Fruit fly (Drosophila melanogaster) whole organism, embryonic: Measurements from ENCODE around the gene Sec24CD.

ENCODE experiments used
- Aef1 ChIP-seq: fragments of 200-800 bp; sonication (Bioruptor generic); IDR thresholded peaks from 3 replicates; pipeline ENCODE4 v1.3.6; 2022; ENCODE audit warnings: missing biosample characterization, missing genetic modification characterization
- CG10209 ChIP-seq: fragments of 200-800 bp; sonication (Bioruptor generic); optimal IDR thresholded peaks from 3 replicates; lab custom pipeline; 2017; ENCODE audit warnings: missing biosample characterization, mild to moderate bottlenecking, missing genetic modification characterization, missing genetic modification reagents
- CG10565 ChIP-seq: fragments of 200-800 bp; sonication (Bioruptor generic); optimal IDR thresholded peaks from 3 replicates; lab custom pipeline; 2016; ENCODE audit warnings: missing biosample characterization, mild to moderate bottlenecking, missing genetic modification characterization
- CG11093 ChIP-seq: fragments of 200-800 bp; sonication (Bioruptor generic); IDR thresholded peaks from 3 replicates; pipeline ENCODE4 v1.3.6; 2022; ENCODE audit warnings: missing biosample characterization, missing genetic modification characterization
- CG11695 ChIP-seq: fragments of 200-800 bp; sonication (Bioruptor generic); IDR thresholded peaks from 3 replicates; pipeline ENCODE4 v1.3.6; 2022; ENCODE audit warnings: missing biosample characterization, missing genetic modification characterization
- CG12104 ChIP-seq: fragments of 200-800 bp; sonication (Bioruptor generic); optimal IDR thresholded peaks from 3 replicates; lab custom pipeline; 2016; ENCODE audit warnings: missing biosample characterization, missing genetic modification characterization
- CG12769 ChIP-seq: fragments of 200-800 bp; sonication (Bioruptor generic); optimal IDR thresholded peaks from 2 replicates; lab custom pipeline; 2019; ENCODE audit warnings: missing biosample characterization, mild to moderate bottlenecking, missing genetic modification characterization, moderate library complexity
- CG13624 ChIP-seq: fragments of 200-800 bp; sonication (Bioruptor generic); optimal IDR thresholded peaks from 2 replicates; lab custom pipeline; 2016; ENCODE audit warnings: missing biosample characterization, missing genetic modification characterization
- CG13894 ChIP-seq: fragments of 200-800 bp; sonication (Bioruptor generic); optimal IDR thresholded peaks from 3 replicates; lab custom pipeline; 2018; ENCODE audit warnings: missing biosample characterization, mild to moderate bottlenecking, missing genetic modification characterization, moderate library complexity
- CG14860 ChIP-seq: fragments of 200-800 bp; sonication (Bioruptor generic); IDR thresholded peaks from 3 replicates; pipeline ENCODE4 v1.3.6; 2022; ENCODE audit warnings: missing biosample characterization, missing genetic modification characterization; ENCODE audit not compliant: partially characterized antibody
- CG17612 ChIP-seq: fragments of 200-800 bp; sonication (Bioruptor generic); IDR thresholded peaks from 2 replicates; pipeline ENCODE4 v1.3.6; 2022; ENCODE audit warnings: missing biosample characterization, missing genetic modification characterization
- CG2889 ChIP-seq: fragments of 200-800 bp; sonication (Bioruptor generic); IDR thresholded peaks from 3 replicates; pipeline ENCODE4 v1.3.6; 2022; ENCODE audit warnings: missing biosample characterization, missing genetic modification characterization
- CG3995 ChIP-seq: fragments of 200-800 bp; sonication (Bioruptor generic); optimal IDR thresholded peaks from 3 replicates; lab custom pipeline; 2016; ENCODE audit warnings: missing biosample characterization, missing genetic modification characterization
- CG4820 ChIP-seq: fragments of 200-800 bp; sonication (Bioruptor generic); optimal IDR thresholded peaks from 3 replicates; lab custom pipeline; 2016; ENCODE audit warnings: missing biosample characterization, missing genetic modification characterization
- CG5180 ChIP-seq: fragments of 200-800 bp; sonication (Bioruptor generic); optimal IDR thresholded peaks from 3 replicates; lab custom pipeline; 2017; ENCODE audit warnings: missing biosample characterization, missing genetic modification characterization, mild to moderate bottlenecking, moderate library complexity, missing genetic modification reagents
- CG6765 ChIP-seq: fragments of 200-800 bp; sonication (Bioruptor generic); optimal IDR thresholded peaks from 3 replicates; lab custom pipeline; 2017; ENCODE audit warnings: missing biosample characterization, mild to moderate bottlenecking, missing genetic modification characterization
- CG6813 ChIP-seq: fragments of 200-800 bp; sonication (Bioruptor generic); optimal IDR thresholded peaks from 2 replicates; lab custom pipeline; 2017; ENCODE audit warnings: missing biosample characterization, missing genetic modification characterization, mild to moderate bottlenecking, moderate library complexity, missing genetic modification reagents
- CG7928 ChIP-seq: fragments of 200-800 bp; sonication (Bioruptor generic); optimal IDR thresholded peaks from 2 replicates; lab custom pipeline; 2017; ENCODE audit warnings: missing biosample characterization, mild to moderate bottlenecking, missing genetic modification characterization
- CG7963 ChIP-seq: fragments of 200-800 bp; sonication (Bioruptor generic); IDR thresholded peaks from 3 replicates; pipeline ENCODE4 v1.3.6; 2022; ENCODE audit warnings: missing biosample characterization, missing genetic modification characterization; ENCODE audit not compliant: partially characterized antibody
- CTCF ChIP-seq: fragments of 200-800 bp; sonication (Bioruptor generic); optimal IDR thresholded peaks from 2 replicates; lab custom pipeline; 2017; ENCODE audit warnings: missing biosample characterization, mild to moderate bottlenecking, missing genetic modification characterization, moderate library complexity
- D19A ChIP-seq: fragments of 200-800 bp; optimal IDR thresholded peaks from 3 replicates; lab custom pipeline; 2019; ENCODE audit warnings: missing biosample characterization, mild to moderate bottlenecking, missing genetic modification characterization, moderate library complexity
- Dref ChIP-seq: fragments of 200-800 bp; sonication (Bioruptor generic); IDR thresholded peaks from 2 replicates; pipeline ENCODE4 v1.3.6; 2022; ENCODE audit warnings: missing biosample characterization, missing genetic modification characterization
- Fer2 ChIP-seq: fragments of 200-800 bp; sonication (Bioruptor generic); optimal IDR thresholded peaks from 2 replicates; lab custom pipeline; 2018; ENCODE audit warnings: missing biosample characterization, mild to moderate bottlenecking, missing genetic modification characterization, moderate library complexity
- GATAe ChIP-seq: fragments of 200-800 bp; sonication (Bioruptor generic); conservative IDR thresholded peaks from 2 replicates; pipeline ENCODE4 v1.3.6; 2022; ENCODE audit warnings: missing biosample characterization, missing genetic modification characterization
- Gsc ChIP-seq: fragments of 200-800 bp; sonication (Bioruptor generic); IDR thresholded peaks from 2 replicates; pipeline ENCODE4 v1.3.6; 2022; ENCODE audit warnings: missing biosample characterization, missing genetic modification characterization
- HmgZ ChIP-seq: fragments of 200-800 bp; sonication (Bioruptor generic); optimal IDR thresholded peaks from 2 replicates; lab custom pipeline; 2018; ENCODE audit warnings: missing biosample characterization, mild to moderate bottlenecking, missing genetic modification characterization
- Nf-YB ChIP-seq: fragments of 200-800 bp; sonication (Bioruptor generic); optimal IDR thresholded peaks from 3 replicates; lab custom pipeline; 2019; ENCODE audit warnings: missing biosample characterization, mild to moderate bottlenecking, missing genetic modification characterization, moderate library complexity
- Scr ChIP-seq: fragments of 200-800 bp; sonication (Bioruptor generic); IDR thresholded peaks from 2 replicates; pipeline ENCODE4 v1.3.6; 2022; ENCODE audit warnings: missing biosample characterization, missing genetic modification characterization; ENCODE audit not compliant: partially characterized antibody
- Sox102F ChIP-seq: fragments of 200-800 bp; sonication (Bioruptor generic); optimal IDR thresholded peaks from 2 replicates; lab custom pipeline; 2018; ENCODE audit warnings: missing biosample characterization, mild to moderate bottlenecking, missing genetic modification characterization, moderate library complexity
- Vsx1 ChIP-seq: fragments of 200-800 bp; sonication (Bioruptor generic); optimal IDR thresholded peaks from 2 replicates; lab custom pipeline; 2017; ENCODE audit warnings: missing biosample characterization, mild to moderate bottlenecking, missing genetic modification characterization, missing genetic modification reagents
- ara ChIP-seq: fragments of 200-800 bp; sonication (Bioruptor generic); IDR thresholded peaks from 2 replicates; pipeline ENCODE4 v1.3.6; 2022; ENCODE audit warnings: missing biosample characterization, missing genetic modification characterization
- bab2 ChIP-seq: fragments of 200-800 bp; sonication (Bioruptor generic); optimal IDR thresholded peaks from 2 replicates; lab custom pipeline; 2016; ENCODE audit warnings: missing biosample characterization, missing genetic modification characterization
- br ChIP-seq: fragments of >200 bp; optimal IDR thresholded peaks from 2 replicates; lab custom pipeline; 2017
- chinmo ChIP-seq: fragments of 200-800 bp; sonication (Bioruptor generic); IDR thresholded peaks from 4 replicates; pipeline ENCODE4 v1.3.6; 2022; ENCODE audit warnings: missing biosample characterization, missing genetic modification characterization; ENCODE audit not compliant: partially characterized antibody
- ci ChIP-seq: fragments of 200-800 bp; sonication (Bioruptor generic); IDR thresholded peaks from 3 replicates; pipeline ENCODE4 v1.3.6; 2022; ENCODE audit warnings: missing biosample characterization, missing genetic modification characterization
- crc ChIP-seq: fragments of 200-800 bp; sonication (Bioruptor generic); optimal IDR thresholded peaks from 2 replicates; lab custom pipeline; 2016; ENCODE audit warnings: missing biosample characterization, missing genetic modification characterization
- dan ChIP-seq: fragments of 200-800 bp; sonication (Bioruptor generic); IDR thresholded peaks from 2 replicates; pipeline ENCODE4 v1.3.6; 2022; ENCODE audit warnings: missing biosample characterization, missing genetic modification characterization
- fd102C ChIP-seq: fragments of 200-800 bp; sonication (Bioruptor generic); optimal IDR thresholded peaks from 2 replicates; lab custom pipeline; 2018; ENCODE audit warnings: missing biosample characterization, mild to moderate bottlenecking, missing genetic modification characterization, moderate library complexity
- gcm ChIP-seq: fragments of 200-800 bp; sonication (Bioruptor generic); optimal IDR thresholded peaks from 2 replicates; lab custom pipeline; 2019; ENCODE audit warnings: missing biosample characterization, mild to moderate bottlenecking, missing genetic modification characterization, moderate library complexity
- hb ChIP-seq: fragments of 200-800 bp; sonication (Bioruptor generic); IDR thresholded peaks from 3 replicates; pipeline ENCODE4 v1.3.6; 2022; ENCODE audit warnings: missing biosample characterization, missing genetic modification characterization; ENCODE audit not compliant: partially characterized antibody
- hth ChIP-seq: fragments of >200 bp; optimal IDR thresholded peaks from 2 replicates; lab custom pipeline; 2017; ENCODE audit warnings: inconsistent platforms
- jumu ChIP-seq: fragments of 200-800 bp; sonication (Bioruptor generic); optimal IDR thresholded peaks from 3 replicates; lab custom pipeline; 2016; ENCODE audit warnings: missing biosample characterization, missing genetic modification characterization
- ken ChIP-seq: fragments of 200-800 bp; sonication (Bioruptor generic); IDR thresholded peaks from 3 replicates; pipeline ENCODE4 v1.3.6; 2022; ENCODE audit warnings: missing biosample characterization, missing genetic modification characterization
- mirr ChIP-seq: fragments of 200-800 bp; sonication (Bioruptor generic); optimal IDR thresholded peaks from 3 replicates; lab custom pipeline; 2018; ENCODE audit warnings: missing biosample characterization, mild to moderate bottlenecking, missing genetic modification characterization
- pb ChIP-seq: fragments of 200-800 bp; sonication (Bioruptor generic); optimal IDR thresholded peaks from 3 replicates; lab custom pipeline; 2016; ENCODE audit warnings: missing biosample characterization, missing genetic modification characterization
- pum ChIP-seq: fragments of 200-800 bp; sonication (Bioruptor generic); optimal IDR thresholded peaks from 2 replicates; lab custom pipeline; 2016; ENCODE audit warnings: missing biosample characterization, missing genetic modification characterization
- pzg ChIP-seq: fragments of 200-800 bp; sonication (Bioruptor generic); optimal IDR thresholded peaks from 3 replicates; lab custom pipeline; 2018; ENCODE audit warnings: missing biosample characterization, mild to moderate bottlenecking, missing genetic modification characterization, moderate library complexity
- sim ChIP-seq: fragments of 200-800 bp; sonication (Bioruptor generic); IDR thresholded peaks from 2 replicates; pipeline ENCODE4 v1.3.6; 2022; ENCODE audit warnings: missing biosample characterization, missing genetic modification characterization
- slp2 ChIP-seq: fragments of 200-800 bp; sonication (Bioruptor generic); optimal IDR thresholded peaks from 2 replicates; lab custom pipeline; 2016; ENCODE audit warnings: missing biosample characterization, missing genetic modification characterization
- tll ChIP-seq, 2 experiments: fragments of 200-800 bp in 1 of 2; fragments of >200 bp in 1 of 2; sonication (Bioruptor generic) in 1 of 2; optimal IDR thresholded peaks; 2 replicates each; lab custom pipeline; 2017 to 2019; ENCODE audit warnings: missing biosample characterization in 2 of 2, missing genetic modification characterization in 2 of 2, mild to moderate bottlenecking in 1 of 2, moderate library complexity in 1 of 2
- usp ChIP-seq: fragments of >200 bp; optimal IDR thresholded peaks from 2 replicates; lab custom pipeline; 2017; ENCODE audit warnings: missing biosample characterization, missing genetic modification characterization

Sec24CD gene

dm6 chr2L:2221649-2222150 is 14.9 kb downstream of the Sec24CD start (continued):
- TF ChIP-seq Fer2 (tag; lab: Kevin White, UChicago) (peak; percentile 91), Scr (GFP tag; lab: Robert Waterston, UW) (no peak), hb (GFP tag; lab: Robert Waterston, UW) (no peak), Aef1 (GFP tag; lab: Robert Waterston, UW) (peak; percentile 97), CG11695 (GFP tag; lab: Robert Waterston, UW) (peak; percentile 98), pb (GFP tag; lab: Kevin White, UChicago) (peak; percentile 88), HmgZ (peak; percentile 98), Nf-YB (GFP tag; lab: Kevin White, UChicago) (peak; percentile 83), CG10565 (GFP tag; lab: Kevin White, UChicago) (peak; percentile 81), CG2889 (GFP tag; lab: Robert Waterston, UW) (peak; percentile 96), gcm (peak; percentile 95), CTCF (GFP tag; lab: Kevin White, UChicago) (peak; percentile 41), ken (GFP tag; lab: Robert Waterston, UW) (peak; percentile 96), mirr (peak; percentile 94), CG7928 (peak; percentile 75), sim (GFP tag; lab: Robert Waterston, UW) (peak; percentile 93), CG14860 (GFP tag; lab: Robert Waterston, UW) (no peak), CG3995 (GFP tag; lab: Kevin White, UChicago) (peak; percentile 71), fd102C (GFP tag; lab: Kevin White, UChicago) (peak; percentile 83), CG12769 (tag; lab: Kevin White, UChicago) (peak; percentile 99), CG6765 (GFP tag; lab: Kevin White, UChicago) (peak; percentile 93), bab2 (GFP tag; lab: Kevin White, UChicago) (peak; percentile 93), Dref (peak; percentile 48), pzg (GFP tag; lab: Kevin White, UChicago) (peak; percentile 26), tll (GFP tag; optimal IDR thresholded peaks at IDR 0.05; lab: Kevin White, UChicago) (peak in 1 of 2 experiments; percentile 65), CG12104 (peak; percentile 94), CG13624 (GFP tag; lab: Kevin White, UChicago) (peak; percentile 96), crc (GFP tag; lab: Kevin White, UChicago) (peak; percentile 91), GATAe (peak; percentile 84), ara (GFP tag; lab: Robert Waterston, UW) (peak; percentile 97), slp2 (GFP tag; lab: Kevin White, UChicago) (peak; percentile 90), pum (GFP tag; lab: Kevin White, UChicago) (peak; percentile 93), hth (lab: Kevin White, UChicago) (no peak), usp (GFP tag; lab: Kevin White, UChicago) (no peak), CG6813 (GFP tag; lab: Kevin White, UChicago) (peak; percentile 94), jumu (peak; percentile 95), CG11093 (GFP tag; lab: Robert Waterston, UW) (peak; percentile 96), Vsx1 (GFP tag; lab: Kevin White, UChicago) (peak; percentile 85), br (lab: Kevin White, UChicago) (no peak), dan (GFP tag; lab: Robert Waterston, UW) (peak; percentile 85), CG13894 (peak; percentile 94), CG7963 (GFP tag; lab: Robert Waterston, UW) (no peak), chinmo (GFP tag; lab: Robert Waterston, UW) (peak; percentile 91; the same call in 3 of the 4 replicates), CG10209 (GFP tag; lab: Kevin White, UChicago) (peak; percentile 98), CG4820 (GFP tag; lab: Kevin White, UChicago) (peak; percentile 93), CG17612 (GFP tag; lab: Robert Waterston, UW) (peak; percentile 93), Gsc (GFP tag; lab: Robert Waterston, UW) (peak; percentile 81; the same call in 1 of the 2 replicates), ci (GFP tag; lab: Robert Waterston, UW) (peak; percentile 99), CG5180 (GFP tag; lab: Kevin White, UChicago) (peak; percentile 86), D19A (peak; percentile 89), Sox102F (GFP tag; lab: Kevin White, UChicago) (peak; percentile 97)
